Worm (Caenorhabditis elegans): ENCODE results near the gene clp-1.

Gene clp-1

ce11 chrIII:7979659-7980058, at the start of gene clp-1:
clp-1 (plus strand) TSS chrIII:7979959.
- TF ChIP-seq B0019.2 (GFP tag; conservative IDR thresholded peaks at IDR 0.05) (no peak), sptf-2 (GFP tag; optimal IDR thresholded peaks at IDR 0.05) (no peak), unc-130 (GFP tag; optimal IDR thresholded peaks at IDR 0.05) (no peak), Y53G8AR.9 (GFP tag; conservative IDR thresholded peaks at IDR 0.05) (no peak)

ce11 chrIII:7933235-7933634, 46.5 kb upstream of the clp-1 start, which contains the start of gene ran-2:
ran-2 (plus strand) TSS chrIII:7933535.
- TF ChIP-seq attf-3 (GFP tag; conservative IDR thresholded peaks at IDR 0.05), result no peak
- TF ChIP-seq ceh-40 (GFP tag; IDR thresholded peaks at IDR 0.05), result no peak
- no peak for TF ChIP-seq cebp-1 (GFP tag; IDR thresholded peaks at IDR 0.05)
- TF ChIP-seq cebp-1 (tag; optimal IDR thresholded peaks at IDR 0.05), result peak; percentile 85
- no peak for TF ChIP-seq lin-35 (GFP tag; optimal IDR thresholded peaks at IDR 0.05)
- no peak for TF ChIP-seq lir-1 (GFP tag; conservative IDR thresholded peaks at IDR 0.05)
- TF ChIP-seq egl-18 (GFP tag; IDR thresholded peaks at IDR 0.05), result no peak
- TF ChIP-seq let-607 (tag; optimal IDR thresholded peaks at IDR 0.05), result no peak
- no peak for TF ChIP-seq snpc-1.3 (tag; optimal IDR thresholded peaks at IDR 0.05; ENCODE audit: insufficient read depth)

ce11 chrIII:7937548-7937947, 42.2 kb upstream of the clp-1 start, which contains the start of gene C29E4.10:
C29E4.10 (plus strand) TSS chrIII:7937848.
- TF ChIP-seq egl-18 (GFP tag; IDR thresholded peaks at IDR 0.05) (no peak), Y53F4B.3 (GFP tag; IDR thresholded peaks at IDR 0.05) (no peak), nhr-120 (GFP tag; IDR thresholded peaks at IDR 0.05) (no peak), snpc-1.3 (tag; optimal IDR thresholded peaks at IDR 0.05; ENCODE audit: insufficient read depth) (no peak), F37B4.10 (GFP tag; IDR thresholded peaks at IDR 0.05) (no peak), attf-3 (GFP tag; conservative IDR thresholded peaks at IDR 0.05) (no peak), B0261.1 (tag; optimal IDR thresholded peaks at IDR 0.05) (no peak), ceh-27 (GFP tag; optimal IDR thresholded peaks at IDR 0.05) (no peak), ztf-18 (tag; optimal IDR thresholded peaks at IDR 0.05) (no peak), bed-2 (GFP tag; IDR thresholded peaks at IDR 0.05) (no peak), Y67H2A.10 (GFP tag; conservative IDR thresholded peaks at IDR 0.05) (no peak)

- TF ChIP-seq attf-5 (GFP tag; optimal IDR thresholded peaks at IDR 0.05) (peak; percentile 74), unc-62 (GFP tag; optimal IDR thresholded peaks at IDR 0.05) (no peak), attf-3 (GFP tag; conservative IDR thresholded peaks at IDR 0.05) (peak; percentile 99), lsl-1 (GFP tag; optimal IDR thresholded peaks at IDR 0.05) (peak; percentile 5), F39B2.1 (GFP tag; IDR thresholded peaks at IDR 0.05) (no peak), nhr-179 (tag; optimal IDR thresholded peaks at IDR 0.05) (no peak), mcd-1 (GFP tag; IDR thresholded peaks at IDR 0.05) (peak; percentile 58), atf-7 (tag; optimal IDR thresholded peaks at IDR 0.05) (no peak), dpl-1 (GFP tag; optimal IDR thresholded peaks at IDR 0.05) (peak; percentile 65), aptf-2 (GFP tag; conservative IDR thresholded peaks at IDR 0.05) (no peak), D2030.7 (GFP tag; IDR thresholded peaks at IDR 0.05) (no peak), lin-35 (GFP tag; optimal IDR thresholded peaks at IDR 0.05) (peak in 1 of 3 experiments; percentile 90), ceh-58 (GFP tag; IDR thresholded peaks at IDR 0.05) (no peak), lsy-27 (tag; optimal IDR thresholded peaks at IDR 0.05; ENCODE audit: borderline replicate concordance, insufficient read depth) (no peak), F22D6.2 (tag; optimal IDR thresholded peaks at IDR 0.05) (no peak), lin-26 (GFP tag; IDR thresholded peaks at IDR 0.05) (no peak), F23B12.7 (tag; optimal IDR thresholded peaks at IDR 0.05; ENCODE audit: insufficient read depth) (peak; percentile 12), ekl-4 (GFP tag; IDR thresholded peaks at IDR 0.05) (no peak), C06A6.2 (GFP tag; conservative IDR thresholded peaks at IDR 0.05) (no peak), mel-28 (tag; optimal IDR thresholded peaks at IDR 0.05; ENCODE audit: borderline replicate concordance) (no peak), cebp-1 (GFP tag; IDR thresholded peaks at IDR 0.05) (no peak), cebp-1 (tag; optimal IDR thresholded peaks at IDR 0.05) (no peak), F52B5.7 (tag; optimal IDR thresholded peaks at IDR 0.05) (no peak), lin-54 (GFP tag; optimal IDR thresholded peaks at IDR 0.05) (peak; percentile 94), efl-1 (GFP tag; optimal IDR thresholded peaks at IDR 0.05) (peak; percentile 78)
These were observed 38.9 kb upstream of the clp-1 start, which contains the start of gene C29E4.12 for ce11 chrIII:7940819-7941218. C29E4.12 (plus strand) TSS chrIII:7941151.
